Worm (Caenorhabditis elegans) whole organism, L4 larva: ENCODE measurements around the gene F32F2.4.

Experiments used
- daf-12 ChIP-seq: fragments of 150-350 bp; optimal IDR thresholded peaks from 2 replicates; lab custom pipeline; 2014; ENCODE audit warnings: missing biosample characterization, missing genetic modification reagents, missing genetic modification characterization
- fos-1 ChIP-seq: fragments of 150-350 bp; optimal IDR thresholded peaks from 2 replicates; lab custom pipeline; 2014; ENCODE audit warnings: missing biosample characterization, missing genetic modification characterization
- jun-1 ChIP-seq: fragments of 150-350 bp; optimal IDR thresholded peaks from 2 replicates; lab custom pipeline; 2014; ENCODE audit warnings: missing biosample characterization, missing genetic modification reagents, missing genetic modification characterization
- nhr-48 ChIP-seq: sonication (generic microtip); optimal IDR thresholded peaks from 2 replicates; lab custom pipeline; 2016; ENCODE audit warnings: mild to moderate bottlenecking, missing genetic modification characterization, missing compliant biosample characterization
- zag-1 ChIP-seq: fragments of 150-350 bp; optimal IDR thresholded peaks from 2 replicates; lab custom pipeline; 2014; ENCODE audit warnings: missing biosample characterization, missing genetic modification characterization

DNA sequence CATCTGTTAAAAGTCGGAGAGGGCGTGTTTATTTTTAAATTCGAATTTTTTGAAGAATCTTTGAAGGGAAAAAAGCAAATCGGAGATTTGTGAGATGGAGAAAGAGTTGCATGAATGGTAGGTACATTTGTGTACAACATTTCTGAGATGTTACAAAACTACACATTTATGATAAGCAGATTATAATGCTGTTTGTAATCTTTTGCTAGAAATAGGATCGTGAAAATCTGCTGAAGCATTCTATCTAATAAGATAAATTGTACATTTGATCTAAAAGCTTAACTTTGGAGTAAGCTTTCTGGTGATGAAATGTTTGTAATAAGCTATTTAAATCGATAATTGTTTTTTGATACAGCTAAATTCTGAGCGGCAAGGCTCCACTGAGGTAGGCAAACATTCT is 3.8 kb upstream of the F32F2.4 start:
- TF ChIP-seq nhr-48 (tag; lab: Kevin White, UChicago) (no peak), daf-12 (tag; lab: Kevin White, UChicago) (no peak), jun-1 (tag; lab: Kevin White, UChicago) (no peak), zag-1 (tag; lab: Kevin White, UChicago) (no peak), fos-1 (tag; lab: Kevin White, UChicago) (no peak)
